Worm (Caenorhabditis elegans) whole organism, L3 larva: ENCODE measurements around the gene sma-4.
A peak's percentile ranks its signal among the peaks of the same experiment; 100 is the strongest.

Experiments
- aly-2 ChIP-seq: fragments of 150-350 bp; optimal IDR thresholded peaks from 2 replicates; lab custom pipeline; 2014; ENCODE audit warnings: missing biosample characterization, missing genetic modification characterization
- ceh-16 ChIP-seq: sonication (generic microtip); optimal IDR thresholded peaks from 2 replicates; lab custom pipeline; 2017; ENCODE audit warnings: missing biosample characterization, missing genetic modification characterization
- ceh-28 ChIP-seq: fragments of 150-350 bp; optimal IDR thresholded peaks from 2 replicates; lab custom pipeline; 2014; ENCODE audit warnings: missing biosample characterization, missing genetic modification reagents, missing genetic modification characterization
- ceh-9 ChIP-seq: sonication (generic microtip); optimal IDR thresholded peaks from 2 replicates; lab custom pipeline; 2018; ENCODE audit warnings: missing biosample characterization, missing genetic modification characterization
- daf-12 ChIP-seq: fragments of 150-350 bp; optimal IDR thresholded peaks from 2 replicates; lab custom pipeline; 2014; ENCODE audit warnings: missing biosample characterization, missing genetic modification reagents, missing genetic modification characterization
- egl-27 ChIP-seq: sonication (generic microtip); optimal IDR thresholded peaks from 4 replicates; lab custom pipeline; 2017; ENCODE audit warnings: missing biosample characterization, missing genetic modification reagents, missing genetic modification characterization
- elt-1 ChIP-seq: fragments of 150-350 bp; optimal IDR thresholded peaks from 2 replicates; lab custom pipeline; 2014; ENCODE audit warnings: missing biosample characterization, missing genetic modification characterization
- elt-2 ChIP-seq: sonication (generic microtip); optimal IDR thresholded peaks from 2 replicates; lab custom pipeline; 2016; ENCODE audit warnings: missing genetic modification reagents, mild to moderate bottlenecking, missing genetic modification characterization, missing compliant biosample characterization
- elt-3 ChIP-seq, 3 experiments: fragments of 150-350 bp in 1 of 3; sonication (generic microtip) in 2 of 3; optimal IDR thresholded peaks; 2 replicates in 2 of 3; 4 replicates in 1 of 3; lab custom pipeline; 2014 to 2017; ENCODE audit warnings: missing biosample characterization in 3 of 3, missing genetic modification characterization in 3 of 3
- fkh-10 ChIP-seq: sonication (generic microtip); optimal IDR thresholded peaks from 2 replicates; lab custom pipeline; 2017; ENCODE audit warnings: missing biosample characterization, missing genetic modification reagents, missing genetic modification characterization
- fkh-2 ChIP-seq: fragments of 150-350 bp; optimal IDR thresholded peaks from 2 replicates; lab custom pipeline; 2014; ENCODE audit warnings: missing biosample characterization, missing genetic modification reagents, missing genetic modification characterization
- hmg-11 ChIP-seq: sonication (generic microtip); optimal IDR thresholded peaks from 2 replicates; lab custom pipeline; 2016; ENCODE audit warnings: missing genetic modification characterization, missing compliant biosample characterization
- jun-1 ChIP-seq: fragments of 150-350 bp; optimal IDR thresholded peaks from 2 replicates; lab custom pipeline; 2014; ENCODE audit warnings: missing biosample characterization, missing genetic modification reagents, missing genetic modification characterization
- lin-15B ChIP-seq: fragments of 150-350 bp; optimal IDR thresholded peaks from 2 replicates; lab custom pipeline; 2014; ENCODE audit warnings: missing biosample characterization, missing genetic modification characterization
- lsy-12 ChIP-seq: sonication (generic microtip); optimal IDR thresholded peaks from 2 replicates; lab custom pipeline; 2016; ENCODE audit warnings: mild to moderate bottlenecking, missing genetic modification characterization, missing compliant biosample characterization
- mdl-1 ChIP-seq: fragments of 150-350 bp; optimal IDR thresholded peaks from 2 replicates; lab custom pipeline; 2014; ENCODE audit warnings: missing biosample characterization, missing genetic modification characterization
- mml-1 ChIP-seq: fragments of 150-350 bp; sonication (generic microtip); optimal IDR thresholded peaks from 3 replicates; lab custom pipeline; 2014; ENCODE audit warnings: missing biosample characterization, missing genetic modification characterization
- nfya-1 ChIP-seq: sonication (generic microtip); optimal IDR thresholded peaks from 2 replicates; lab custom pipeline; 2017; ENCODE audit warnings: missing genetic modification characterization, mild to moderate bottlenecking, missing compliant biosample characterization, antibody characterized with exemption, moderate library complexity; ENCODE audit not compliant: insufficient read depth
- nhr-12 ChIP-seq: fragments of 150-350 bp; optimal IDR thresholded peaks from 2 replicates; lab custom pipeline; 2014; ENCODE audit warnings: missing biosample characterization, missing genetic modification characterization
- nhr-23 ChIP-seq: fragments of 150-350 bp; optimal IDR thresholded peaks from 2 replicates; lab custom pipeline; 2014; ENCODE audit warnings: missing biosample characterization, missing genetic modification reagents, missing genetic modification characterization
- nhr-237 ChIP-seq: fragments of 150-350 bp; optimal IDR thresholded peaks from 2 replicates; lab custom pipeline; 2014; ENCODE audit warnings: missing biosample characterization, missing genetic modification characterization
- nhr-25 ChIP-seq: sonication (generic microtip); optimal IDR thresholded peaks from 2 replicates; lab custom pipeline; 2017; ENCODE audit warnings: missing biosample characterization, missing genetic modification characterization
- nhr-28 ChIP-seq: fragments of 150-350 bp; optimal IDR thresholded peaks from 2 replicates; lab custom pipeline; 2014; ENCODE audit warnings: missing biosample characterization, missing genetic modification characterization
- nhr-43 ChIP-seq: sonication (generic microtip); optimal IDR thresholded peaks from 2 replicates; lab custom pipeline; 2016; ENCODE audit warnings: mild to moderate bottlenecking, missing genetic modification characterization, missing compliant biosample characterization; ENCODE audit not compliant: poor library complexity, severe bottlenecking
- nhr-77 ChIP-seq: fragments of 150-350 bp; optimal IDR thresholded peaks from 2 replicates; lab custom pipeline; 2014; ENCODE audit warnings: missing biosample characterization, missing genetic modification characterization
- pha-4 ChIP-seq: fragments of 150-350 bp; optimal IDR thresholded peaks from 2 replicates; lab custom pipeline; 2014; ENCODE audit warnings: missing biosample characterization, missing genetic modification reagents, missing genetic modification characterization
- pqm-1 ChIP-seq: fragments of 150-350 bp; optimal IDR thresholded peaks from 2 replicates; lab custom pipeline; 2017; ENCODE audit warnings: missing biosample characterization, missing genetic modification characterization, inconsistent platforms
- sea-2 ChIP-seq: fragments of 150-350 bp; sonication (generic microtip); optimal IDR thresholded peaks from 4 replicates; lab custom pipeline; 2014; ENCODE audit warnings: missing biosample characterization, missing genetic modification reagents, missing genetic modification characterization
- snpc-4 ChIP-seq: fragments of 150-350 bp; optimal IDR thresholded peaks from 2 replicates; lab custom pipeline; 2014; ENCODE audit warnings: missing biosample characterization, missing genetic modification characterization
- tbx-2 ChIP-seq: sonication (generic microtip); optimal IDR thresholded peaks from 2 replicates; lab custom pipeline; 2016; ENCODE audit warnings: mild to moderate bottlenecking, missing genetic modification characterization, missing compliant biosample characterization
- unc-39 ChIP-seq: sonication (generic microtip); optimal IDR thresholded peaks from 4 replicates; lab custom pipeline; 2017; ENCODE audit warnings: missing biosample characterization, missing genetic modification characterization
- unc-62 ChIP-seq: fragments of 150-350 bp; sonication (generic microtip); optimal IDR thresholded peaks from 4 replicates; lab custom pipeline; 2014; ENCODE audit warnings: missing biosample characterization, missing genetic modification reagents, missing genetic modification characterization
- zag-1 ChIP-seq: fragments of 150-350 bp; optimal IDR thresholded peaks from 2 replicates; lab custom pipeline; 2014; ENCODE audit warnings: missing biosample characterization, missing genetic modification characterization
- ztf-11 ChIP-seq: fragments of 150-350 bp; optimal IDR thresholded peaks from 2 replicates; lab custom pipeline; 2014; ENCODE audit warnings: missing biosample characterization, missing genetic modification characterization
- ztf-4 ChIP-seq: fragments of 150-350 bp; optimal IDR thresholded peaks from 2 replicates; lab custom pipeline; 2014; ENCODE audit warnings: missing biosample characterization, missing genetic modification characterization

The sma-4 gene

DNA sequence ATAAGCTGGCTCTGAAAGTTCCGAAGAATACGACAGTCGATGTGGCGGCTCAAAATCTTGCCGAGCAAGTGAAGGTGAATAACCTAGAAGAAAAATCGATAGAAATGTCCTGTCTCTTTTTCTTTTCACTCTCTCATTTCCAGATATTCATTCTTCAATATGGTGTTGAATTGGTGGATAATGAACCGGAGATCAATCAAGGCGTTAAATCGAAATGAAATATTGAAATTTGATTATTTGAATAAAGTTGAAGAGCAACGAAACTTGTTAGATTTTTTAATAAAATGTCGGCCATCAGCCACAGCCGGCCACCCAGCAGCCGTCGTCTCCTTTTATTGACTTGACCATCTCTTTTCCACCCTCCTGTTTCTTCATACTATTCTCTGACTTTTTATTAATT is 9.3 kb upstream of the sma-4 start, which contains the start of gene R12B2.2:
TSS of gene R12B2.2 (plus strand) at position 301 of the 400 bp plus-strand sequence.
- TF ChIP-seq hmg-11 (tag; lab: Kevin White, UChicago) (peak; percentile 6), ceh-28 (tag; lab: Kevin White, UChicago) (no peak)
- TF ChIP-seq, all 47 proteins: peak for 1

DNA sequence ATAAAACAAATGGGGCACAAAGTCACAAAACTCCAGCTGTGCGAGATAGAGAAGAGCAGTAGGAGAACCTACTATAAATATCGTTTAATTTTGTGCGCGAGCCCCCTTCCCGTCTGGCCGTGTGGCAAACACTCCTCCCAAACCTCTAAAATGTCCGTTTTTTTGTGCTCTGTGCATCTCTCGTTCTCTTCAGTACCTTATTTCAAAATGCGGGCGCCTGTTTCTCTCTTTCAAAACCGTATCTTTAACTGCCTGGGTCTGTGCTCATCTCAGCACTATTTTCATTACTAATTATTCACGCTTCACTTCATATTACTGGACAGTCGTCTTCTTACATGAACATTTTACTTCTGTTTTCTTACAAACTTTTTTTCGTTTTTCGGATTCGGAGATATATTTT is 6.0 kb upstream of the sma-4 start:
- TF ChIP-seq daf-12 (tag; lab: Kevin White, UChicago) (no peak), elt-2 (peak; percentile 12), pha-4 (tag; lab: Kevin White, UChicago) (peak; percentile 70), pqm-1 (tag; lab: Kevin White, UChicago) (peak; percentile 18)

DNA sequence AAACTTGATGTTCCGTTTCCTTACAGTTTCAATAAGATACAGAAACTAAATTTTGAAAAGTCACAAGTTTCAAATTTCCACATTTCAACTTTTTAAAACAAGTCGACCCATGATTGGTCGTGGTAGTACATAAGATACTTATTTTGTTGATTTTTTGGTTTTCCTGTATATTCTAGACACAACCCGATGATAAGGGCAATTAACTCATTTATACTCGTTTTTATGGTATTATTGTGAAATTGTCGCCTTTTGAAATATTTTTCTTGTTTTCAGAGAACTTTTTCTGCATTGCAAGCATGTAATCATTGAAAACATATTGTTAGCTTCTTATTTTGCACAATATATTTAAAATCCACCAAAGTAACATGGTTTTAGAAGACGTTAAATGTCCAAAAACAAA is 4.1 kb upstream of the sma-4 start:
- TF ChIP-seq hmg-11 (tag; lab: Kevin White, UChicago) (no peak), egl-27 (tag; lab: Kevin White, UChicago) (no peak), ztf-4 (tag; lab: Kevin White, UChicago) (no peak)

DNA sequence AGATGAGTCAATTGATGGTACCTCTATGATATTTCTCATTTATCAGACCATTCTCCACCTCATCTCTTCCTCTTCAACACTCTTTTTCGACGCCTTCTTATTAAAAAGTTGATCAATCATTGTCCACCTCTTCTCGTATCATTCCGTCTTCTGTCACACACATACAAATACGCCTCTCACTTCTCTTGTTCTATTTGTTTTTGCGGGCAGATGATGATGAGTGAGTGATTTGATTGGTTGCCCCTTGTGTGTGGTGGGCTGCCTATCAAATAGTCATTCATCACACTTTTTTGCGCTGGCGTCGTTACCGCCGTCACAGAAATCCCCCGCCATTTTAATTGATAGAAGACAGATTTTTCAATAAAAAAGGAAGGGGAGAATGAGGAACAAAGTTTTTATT is 3.4 kb upstream of the sma-4 start:
- TF ChIP-seq nhr-23 (tag; lab: Kevin White, UChicago) (peak; percentile 69), nhr-43 (tag; lab: Kevin White, UChicago) (peak; percentile 41), elt-3 (tag; optimal IDR thresholded peaks at IDR 0.05; lab: Kevin White, UChicago) (peak in 2 of 3 experiments; percentile 19 to 82), egl-27 (tag; lab: Kevin White, UChicago) (peak; percentile 18), unc-62 (peak; percentile 18), nfya-1 (tag; lab: Kevin White, UChicago) (peak; percentile 73), ceh-28 (tag; lab: Kevin White, UChicago) (no peak), ceh-16 (tag; lab: Kevin White, UChicago) (no peak), nhr-25 (tag; lab: Kevin White, UChicago) (peak; percentile 58), nhr-77 (no peak)
- TF ChIP-seq, all 47 proteins: peak for 7

DNA sequence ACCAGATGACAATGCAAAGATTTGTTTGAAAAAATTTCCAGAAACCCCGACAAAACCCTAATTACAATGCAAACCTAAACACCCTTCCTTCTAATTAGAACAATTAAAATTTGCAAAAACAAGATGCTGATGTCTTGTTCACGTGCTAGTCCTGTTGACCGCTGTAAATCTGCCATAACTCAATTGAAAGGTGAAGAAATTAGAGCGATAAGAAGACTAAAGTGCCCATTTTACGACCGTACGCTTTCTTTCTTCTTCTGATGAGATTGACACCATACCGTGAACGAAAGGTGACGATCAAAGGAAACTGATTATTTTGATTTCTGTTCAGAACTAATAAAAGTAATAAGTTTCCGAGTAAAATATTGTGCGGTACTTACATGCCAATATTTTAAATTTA is 2.5 kb upstream of the sma-4 start:
- TF ChIP-seq fkh-10 (GFP tag; lab: Kevin White, UChicago) = no peak
- no peak for TF ChIP-seq nhr-12
- TF ChIP-seq tbx-2 (tag; lab: Kevin White, UChicago) = no peak
- TF ChIP-seq nhr-25 (tag; lab: Kevin White, UChicago) = no peak
- TF ChIP-seq ceh-16 (tag; lab: Kevin White, UChicago) = no peak
- no peak for TF ChIP-seq mdl-1 (tag; lab: Kevin White, UChicago)
- no peak for TF ChIP-seq sea-2 (GFP tag; lab: Kevin White, UChicago)
- TF ChIP-seq ztf-11 (tag; lab: Kevin White, UChicago) = no peak
- TF ChIP-seq nhr-28 (tag; lab: Kevin White, UChicago) = no peak
- TF ChIP-seq nhr-237 (tag; lab: Kevin White, UChicago) = no peak
- TF ChIP-seq elt-2 = no peak
- TF ChIP-seq zag-1 = no peak
- TF ChIP-seq unc-39 (tag; lab: Kevin White, UChicago) = no peak
- TF ChIP-seq, all 47 proteins: peak for 0

ce11 chrIII:5814098-5814497 is 1.9 kb upstream of the sma-4 start:
- TF ChIP-seq pha-4 (tag; lab: Kevin White, UChicago) (peak; percentile 43), pqm-1 (tag; lab: Kevin White, UChicago) (peak; percentile 59), nhr-237 (tag; lab: Kevin White, UChicago) (no peak), elt-2 (peak; percentile 74)

DNA sequence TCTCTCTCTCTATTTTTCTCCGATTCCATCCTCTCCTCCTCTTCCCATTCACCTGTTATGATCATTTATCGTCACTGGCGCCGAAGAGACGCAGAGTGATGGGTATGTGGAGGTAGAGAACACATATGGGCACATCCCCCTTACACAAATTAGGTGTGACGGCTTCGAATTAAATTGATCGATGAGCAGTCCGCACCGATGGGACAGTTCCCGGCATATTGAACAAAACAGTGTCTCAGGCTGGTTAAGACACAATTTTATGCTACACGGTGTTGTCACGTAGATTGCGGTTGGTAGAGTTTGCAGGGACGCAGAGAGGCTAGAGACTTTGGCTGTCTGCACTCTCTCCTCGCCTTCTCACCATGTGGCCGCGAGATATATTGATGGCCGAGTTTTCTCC is 1.2 kb upstream of the sma-4 start, which contains the start of gene R12B2.7:
TSS of gene R12B2.7 (plus strand) at position 247 of the 400 bp plus-strand sequence.
- TF ChIP-seq pqm-1 (tag; lab: Kevin White, UChicago) = no peak
- no peak for TF ChIP-seq zag-1
- TF ChIP-seq lin-15B (tag; lab: Kevin White, UChicago) = no peak
- TF ChIP-seq nhr-77 = no peak
- no peak for TF ChIP-seq lsy-12 (tag; lab: Kevin White, UChicago)
- TF ChIP-seq elt-2 = peak; percentile 12
- TF ChIP-seq fkh-2 = no peak
- TF ChIP-seq ceh-28 (tag; lab: Kevin White, UChicago) = no peak
- no peak for TF ChIP-seq snpc-4
- TF ChIP-seq jun-1 (tag; lab: Kevin White, UChicago) = no peak
- TF ChIP-seq nfya-1 (tag; lab: Kevin White, UChicago) = peak; percentile 26
- TF ChIP-seq egl-27 (tag; lab: Kevin White, UChicago) = no peak
- no peak for TF ChIP-seq mml-1
- TF ChIP-seq nhr-28 (tag; lab: Kevin White, UChicago) = no peak
- no peak for TF ChIP-seq aly-2 (tag; lab: Kevin White, UChicago)
- no peak for TF ChIP-seq ztf-4 (tag; lab: Kevin White, UChicago)
- no peak for TF ChIP-seq ztf-11 (tag; lab: Kevin White, UChicago)
- peak; percentile 40 for TF ChIP-seq nhr-25 (tag; lab: Kevin White, UChicago)
- TF ChIP-seq ceh-9 (tag; lab: Kevin White, UChicago) = no peak
- TF ChIP-seq tbx-2 (tag; lab: Kevin White, UChicago) = no peak
- no peak for TF ChIP-seq sea-2 (GFP tag; lab: Kevin White, UChicago)
- no peak for TF ChIP-seq unc-62
- no peak for TF ChIP-seq pha-4 (tag; lab: Kevin White, UChicago)
- no peak for TF ChIP-seq elt-1 (tag; lab: Kevin White, UChicago)
- TF ChIP-seq nhr-43 (tag; lab: Kevin White, UChicago) = peak; percentile 38
